Fruit fly (Drosophila melanogaster): Measurements from ENCODE around the gene CG6793.

CG6793 gene

dm6 chr3L:12057585-12057984 lies 15.4 kb downstream of the CG6793 start:
- TF ChIP-seq jim (GFP tag; optimal IDR thresholded peaks at IDR 0.05) = no peak
- no peak for TF ChIP-seq psq (GFP tag; optimal IDR thresholded peaks at IDR 0.05)
- TF ChIP-seq Hr78 (GFP tag; optimal IDR thresholded peaks at IDR 0.05) = no peak

- TF ChIP-seq Mio (GFP tag; optimal IDR thresholded peaks at IDR 0.05) (no peak), br (GFP tag; optimal IDR thresholded peaks at IDR 0.05) (no peak), Hnf4 (GFP tag; optimal IDR thresholded peaks at IDR 0.05) (no peak), CG9705 (GFP tag; optimal IDR thresholded peaks at IDR 0.05) (no peak), foxo (GFP tag; optimal IDR thresholded peaks at IDR 0.05) (peak in 1 of 2 experiments; percentile 45), Hr78 (GFP tag; optimal IDR thresholded peaks at IDR 0.05) (no peak), sage (GFP tag; optimal IDR thresholded peaks at IDR 0.05) (no peak), N (GFP tag; optimal IDR thresholded peaks at IDR 0.05) (no peak), pan (optimal IDR thresholded peaks at IDR 0.05) (no peak), psq (GFP tag; optimal IDR thresholded peaks at IDR 0.05) (no peak), ey (GFP tag; optimal IDR thresholded peaks at IDR 0.05) (no peak), CrebA (GFP tag; optimal IDR thresholded peaks at IDR 0.05; ENCODE audit: borderline replicate concordance) (no peak), dsf (GFP tag; optimal IDR thresholded peaks at IDR 0.05; ENCODE audit: borderline replicate concordance) (no peak), rgr (GFP tag; optimal IDR thresholded peaks at IDR 0.05) (no peak), Myc (optimal IDR thresholded peaks at IDR 0.05) (no peak), Abd-B (GFP tag; optimal IDR thresholded peaks at IDR 0.05) (no peak), sv (GFP tag; optimal IDR thresholded peaks at IDR 0.05) (no peak), fru (GFP tag; optimal IDR thresholded peaks at IDR 0.05) (peak; percentile 22), tai (GFP tag; optimal IDR thresholded peaks at IDR 0.05) (no peak), woc (GFP tag; optimal IDR thresholded peaks at IDR 0.05) (peak; percentile 8), jim (GFP tag; optimal IDR thresholded peaks at IDR 0.05) (no peak), Rel (GFP tag; optimal IDR thresholded peaks at IDR 0.05) (no peak), Rel (tag; optimal IDR thresholded peaks at IDR 0.05) (no peak), usp (GFP tag; optimal IDR thresholded peaks at IDR 0.05) (no peak), Dif (GFP tag; optimal IDR thresholded peaks at IDR 0.05; ENCODE audit: partially characterized antibody) (no peak), h (GFP tag; optimal IDR thresholded peaks at IDR 0.05) (peak; percentile 49), Jra (GFP tag; optimal IDR thresholded peaks at IDR 0.05) (no peak), CG32264 (GFP tag; optimal IDR thresholded peaks at IDR 0.05) (no peak)
Observed at dm6 chr3L:12058293-12058842, 16.2 kb downstream of the CG6793 start.

dm6 chr3L:12060101-12060500 lies 17.9 kb downstream of the CG6793 start:
- no peak for TF ChIP-seq CG9705 (GFP tag; optimal IDR thresholded peaks at IDR 0.05)

- TF ChIP-seq ey (GFP tag; optimal IDR thresholded peaks at IDR 0.05) = no peak
- TF ChIP-seq psq (GFP tag; optimal IDR thresholded peaks at IDR 0.05) = no peak
- no peak for TF ChIP-seq dl (GFP tag; optimal IDR thresholded peaks at IDR 0.05; ENCODE audit: insufficient read depth in 1 of 2, partially characterized antibody in 2 of 2)
- no peak for TF ChIP-seq Hnf4 (GFP tag; optimal IDR thresholded peaks at IDR 0.05)
- TF ChIP-seq Jra (GFP tag; optimal IDR thresholded peaks at IDR 0.05) = no peak
- TF ChIP-seq woc (GFP tag; optimal IDR thresholded peaks at IDR 0.05) = no peak
- no peak for TF ChIP-seq jim (GFP tag; optimal IDR thresholded peaks at IDR 0.05)
- TF ChIP-seq brk (GFP tag; optimal IDR thresholded peaks at IDR 0.05) = no peak
- TF ChIP-seq Myc (optimal IDR thresholded peaks at IDR 0.05) = no peak
- TF ChIP-seq OdsH (GFP tag; optimal IDR thresholded peaks at IDR 0.05) = no peak
- no peak for TF ChIP-seq pan (optimal IDR thresholded peaks at IDR 0.05)
- TF ChIP-seq Abd-B (GFP tag; optimal IDR thresholded peaks at IDR 0.05) = no peak
- no peak for TF ChIP-seq usp (GFP tag; optimal IDR thresholded peaks at IDR 0.05)
- TF ChIP-seq Hr78 (GFP tag; optimal IDR thresholded peaks at IDR 0.05) = no peak
- no peak for TF ChIP-seq Mio (GFP tag; optimal IDR thresholded peaks at IDR 0.05)
- TF ChIP-seq Sp1 (GFP tag; optimal IDR thresholded peaks at IDR 0.05) = no peak
- TF ChIP-seq sv (GFP tag; optimal IDR thresholded peaks at IDR 0.05) = no peak
- no peak for TF ChIP-seq dmrt93B (GFP tag; optimal IDR thresholded peaks at IDR 0.05)
Observed at dm6 chr3L:12062219-12062618, 20.0 kb downstream of the CG6793 start.

dm6 chr3L:12062788-12063218 lies 20.6 kb downstream of the CG6793 start:
- TF ChIP-seq Dif (GFP tag; optimal IDR thresholded peaks at IDR 0.05; ENCODE audit: partially characterized antibody) (no peak), CG32264 (GFP tag; optimal IDR thresholded peaks at IDR 0.05) (no peak), brk (GFP tag; optimal IDR thresholded peaks at IDR 0.05) (no peak), fru (GFP tag; optimal IDR thresholded peaks at IDR 0.05) (no peak), CG9705 (GFP tag; optimal IDR thresholded peaks at IDR 0.05) (no peak), Sp1 (GFP tag; optimal IDR thresholded peaks at IDR 0.05) (no peak)

Data from whole organism, wandering third instar larva.